Fruit fly (Drosophila melanogaster) whole organism, embryonic: ENCODE results near the gene Ns1.

Experiments
- Antp ChIP-seq: fragments of 200-800 bp; sonication (Bioruptor generic); optimal IDR thresholded peaks from 3 replicates; lab custom pipeline; 2016; ENCODE audit warnings: missing biosample characterization, missing genetic modification characterization
- CG10147 ChIP-seq: fragments of 200-800 bp; sonication (Bioruptor generic); optimal IDR thresholded peaks from 2 replicates; lab custom pipeline; 2019; ENCODE audit warnings: missing biosample characterization, mild to moderate bottlenecking, missing genetic modification characterization, moderate library complexity
- CG10654 ChIP-seq: fragments of 200-800 bp; sonication (Bioruptor generic); optimal IDR thresholded peaks from 2 replicates; lab custom pipeline; 2016; ENCODE audit warnings: missing biosample characterization, missing genetic modification characterization
- CG11247 ChIP-seq: fragments of 200-800 bp; sonication (Bioruptor generic); IDR thresholded peaks from 2 replicates; pipeline ENCODE4 v1.3.6; 2022; ENCODE audit warnings: missing biosample characterization, missing genetic modification characterization
- CG12155 ChIP-seq: fragments of 200-800 bp; sonication (Bioruptor generic); optimal IDR thresholded peaks from 3 replicates; lab custom pipeline; 2016; ENCODE audit warnings: missing biosample characterization, missing genetic modification characterization
- CG12659 ChIP-seq: fragments of 200-800 bp; sonication (Bioruptor generic); optimal IDR thresholded peaks from 3 replicates; lab custom pipeline; 2017; ENCODE audit warnings: mild to moderate bottlenecking, missing biosample characterization, missing genetic modification reagents, missing genetic modification characterization
- CG12769 ChIP-seq: fragments of 200-800 bp; sonication (Bioruptor generic); optimal IDR thresholded peaks from 2 replicates; lab custom pipeline; 2019; ENCODE audit warnings: missing biosample characterization, mild to moderate bottlenecking, missing genetic modification characterization, moderate library complexity
- CG13424 ChIP-seq: fragments of 200-800 bp; sonication (Bioruptor generic); optimal IDR thresholded peaks from 2 replicates; lab custom pipeline; 2019; ENCODE audit warnings: missing biosample characterization, mild to moderate bottlenecking, missing genetic modification characterization, moderate library complexity
- CG15479 ChIP-seq: fragments of 200-800 bp; sonication (Bioruptor generic); optimal IDR thresholded peaks from 3 replicates; lab custom pipeline; 2019; ENCODE audit warnings: missing biosample characterization, mild to moderate bottlenecking, missing genetic modification characterization, moderate library complexity
- CG16813 ChIP-seq: fragments of 200-800 bp; sonication (Bioruptor generic); IDR thresholded peaks from 3 replicates; pipeline ENCODE4 v1.3.6; 2022; ENCODE audit warnings: missing biosample characterization, missing genetic modification characterization; ENCODE audit not compliant: partially characterized antibody
- CG2120 ChIP-seq: fragments of 200-800 bp; sonication (Bioruptor generic); optimal IDR thresholded peaks from 3 replicates; lab custom pipeline; 2016; ENCODE audit warnings: missing biosample characterization, missing genetic modification characterization
- CG2875 ChIP-seq: fragments of 200-800 bp; sonication (Bioruptor generic); optimal IDR thresholded peaks from 2 replicates; lab custom pipeline; 2017; ENCODE audit warnings: missing biosample characterization, mild to moderate bottlenecking, missing genetic modification characterization, missing genetic modification reagents
- CG31224 ChIP-seq: fragments of 200-800 bp; sonication (Bioruptor generic); IDR thresholded peaks from 2 replicates; pipeline ENCODE4 v1.3.6; 2022; ENCODE audit warnings: missing biosample characterization, missing genetic modification characterization
- CG33213 ChIP-seq: fragments of 200-800 bp; sonication (Bioruptor generic); optimal IDR thresholded peaks from 3 replicates; lab custom pipeline; 2016; ENCODE audit warnings: missing biosample characterization, missing genetic modification characterization
- CG3407 ChIP-seq: fragments of 200-800 bp; sonication (Bioruptor generic); optimal IDR thresholded peaks from 2 replicates; lab custom pipeline; 2018; ENCODE audit warnings: missing biosample characterization, mild to moderate bottlenecking, missing genetic modification characterization
- CG4282 ChIP-seq: fragments of 200-800 bp; sonication (Bioruptor generic); optimal IDR thresholded peaks from 2 replicates; lab custom pipeline; 2016; ENCODE audit warnings: missing biosample characterization, missing genetic modification characterization
- CG4404 ChIP-seq: fragments of 200-800 bp; sonication (Bioruptor generic); IDR thresholded peaks from 2 replicates; pipeline ENCODE4 v1.3.6; 2022; ENCODE audit warnings: missing biosample characterization, missing genetic modification characterization
- CG8924 ChIP-seq: fragments of 200-800 bp; optimal IDR thresholded peaks from 3 replicates; lab custom pipeline; 2019; ENCODE audit warnings: missing biosample characterization, mild to moderate bottlenecking, missing genetic modification characterization, moderate library complexity
- CG9437 ChIP-seq: fragments of 200-800 bp; sonication (Bioruptor generic); optimal IDR thresholded peaks from 2 replicates; lab custom pipeline; 2018; ENCODE audit warnings: missing biosample characterization, mild to moderate bottlenecking, missing genetic modification characterization
- CG9797 ChIP-seq: fragments of 200-800 bp; sonication (Bioruptor generic); optimal IDR thresholded peaks from 3 replicates; lab custom pipeline; 2018; ENCODE audit warnings: missing biosample characterization, mild to moderate bottlenecking, missing genetic modification characterization
- CTCF ChIP-seq: fragments of 200-800 bp; sonication (Bioruptor generic); optimal IDR thresholded peaks from 2 replicates; lab custom pipeline; 2017; ENCODE audit warnings: missing biosample characterization, mild to moderate bottlenecking, missing genetic modification characterization, moderate library complexity
- Camta ChIP-seq: fragments of 200-800 bp; sonication (Bioruptor generic); optimal IDR thresholded peaks from 2 replicates; lab custom pipeline; 2016; ENCODE audit warnings: missing biosample characterization, missing genetic modification characterization
- Dad ChIP-seq: fragments of 200-800 bp; sonication (Bioruptor generic); optimal IDR thresholded peaks from 3 replicates; lab custom pipeline; 2016; ENCODE audit warnings: missing biosample characterization, missing genetic modification characterization
- E2f2 ChIP-seq: fragments of 200-800 bp; sonication (Bioruptor generic); IDR thresholded peaks from 2 replicates; pipeline ENCODE4 v1.3.6; 2022; ENCODE audit warnings: missing biosample characterization, missing genetic modification characterization
- ERR ChIP-seq: fragments of 200-800 bp; sonication (Bioruptor generic); optimal IDR thresholded peaks from 2 replicates; lab custom pipeline; 2016; ENCODE audit warnings: missing biosample characterization, missing genetic modification characterization
- Elba2 ChIP-seq: fragments of 200-800 bp; sonication (Bioruptor generic); optimal IDR thresholded peaks from 3 replicates; lab custom pipeline; 2016; ENCODE audit warnings: missing biosample characterization, missing genetic modification characterization
- Hmx ChIP-seq: fragments of 200-800 bp; sonication (Bioruptor generic); optimal IDR thresholded peaks from 2 replicates; lab custom pipeline; 2016; ENCODE audit warnings: missing biosample characterization, missing genetic modification characterization
- Hr78 ChIP-seq, 2 experiments: fragments of 200-800 bp in 1 of 2; fragments of >200 bp in 1 of 2; sonication (Bioruptor generic) in 1 of 2; optimal IDR thresholded peaks; 2 replicates each; lab custom pipeline; 2017 to 2019; ENCODE audit warnings: missing biosample characterization in 2 of 2, missing genetic modification characterization in 2 of 2, mild to moderate bottlenecking in 1 of 2, moderate library complexity in 1 of 2
- NC2β ChIP-seq: fragments of 200-800 bp; sonication (Bioruptor generic); optimal IDR thresholded peaks from 2 replicates; lab custom pipeline; 2016; ENCODE audit warnings: missing biosample characterization, missing genetic modification characterization
- NK7.1 ChIP-seq: fragments of 200-800 bp; sonication (Bioruptor generic); optimal IDR thresholded peaks from 3 replicates; lab custom pipeline; 2016; ENCODE audit warnings: missing biosample characterization, missing genetic modification characterization
- Nf-YB ChIP-seq: fragments of 200-800 bp; sonication (Bioruptor generic); optimal IDR thresholded peaks from 3 replicates; lab custom pipeline; 2019; ENCODE audit warnings: missing biosample characterization, mild to moderate bottlenecking, missing genetic modification characterization, moderate library complexity
- PHDP ChIP-seq: fragments of 200-800 bp; sonication (Bioruptor generic); optimal IDR thresholded peaks from 3 replicates; lab custom pipeline; 2018; ENCODE audit warnings: missing biosample characterization, mild to moderate bottlenecking, missing genetic modification characterization, moderate library complexity
- Rx ChIP-seq: fragments of 200-800 bp; sonication (Bioruptor generic); IDR thresholded peaks from 2 replicates; pipeline ENCODE4 v1.3.6; 2022; ENCODE audit warnings: missing biosample characterization, missing genetic modification characterization
- Taf1 ChIP-seq: fragments of 200-800 bp; sonication (Bioruptor generic); IDR thresholded peaks from 2 replicates; pipeline ENCODE4 v1.3.6; 2022; ENCODE audit warnings: missing biosample characterization, missing genetic modification characterization
- ase ChIP-seq: fragments of 200-800 bp; sonication (Bioruptor generic); IDR thresholded peaks from 3 replicates; pipeline ENCODE4 v1.3.6; 2022; ENCODE audit warnings: missing biosample characterization, missing genetic modification characterization
- az2 ChIP-seq: fragments of 200-800 bp; sonication (Bioruptor generic); optimal IDR thresholded peaks from 3 replicates; lab custom pipeline; 2016; ENCODE audit warnings: missing biosample characterization, missing genetic modification characterization
- chinmo ChIP-seq: fragments of 200-800 bp; sonication (Bioruptor generic); IDR thresholded peaks from 4 replicates; pipeline ENCODE4 v1.3.6; 2022; ENCODE audit warnings: missing biosample characterization, missing genetic modification characterization; ENCODE audit not compliant: partially characterized antibody
- chn ChIP-seq: fragments of 200-800 bp; sonication (Bioruptor generic); optimal IDR thresholded peaks from 2 replicates; lab custom pipeline; 2016; ENCODE audit warnings: missing biosample characterization, missing genetic modification characterization
- exex ChIP-seq: fragments of 200-800 bp; sonication (Bioruptor generic); optimal IDR thresholded peaks from 4 replicates; lab custom pipeline; 2018; ENCODE audit warnings: missing biosample characterization, mild to moderate bottlenecking, missing genetic modification characterization, moderate library complexity
- gsb ChIP-seq: fragments of 200-800 bp; sonication (Bioruptor generic); IDR thresholded peaks from 2 replicates; pipeline ENCODE4 v1.3.6; 2022; ENCODE audit warnings: missing biosample characterization, missing genetic modification characterization
- hth ChIP-seq: fragments of >200 bp; optimal IDR thresholded peaks from 2 replicates; lab custom pipeline; 2017; ENCODE audit warnings: inconsistent platforms
- lmd ChIP-seq: fragments of 200-800 bp; sonication (Bioruptor generic); IDR thresholded peaks from 2 replicates; pipeline ENCODE4 v1.3.6; 2022; ENCODE audit warnings: missing biosample characterization, missing genetic modification characterization
- nom ChIP-seq: fragments of 200-800 bp; sonication (Bioruptor generic); optimal IDR thresholded peaks from 2 replicates; lab custom pipeline; 2017; ENCODE audit warnings: missing biosample characterization, missing genetic modification characterization, mild to moderate bottlenecking, moderate library complexity, missing genetic modification reagents
- pum ChIP-seq: fragments of 200-800 bp; sonication (Bioruptor generic); optimal IDR thresholded peaks from 2 replicates; lab custom pipeline; 2016; ENCODE audit warnings: missing biosample characterization, missing genetic modification characterization
- run ChIP-seq: fragments of 200-800 bp; sonication (Bioruptor generic); optimal IDR thresholded peaks from 3 replicates; lab custom pipeline; 2018; ENCODE audit warnings: missing biosample characterization, mild to moderate bottlenecking, missing genetic modification characterization
- sd ChIP-seq: fragments of 200-800 bp; sonication (Bioruptor generic); optimal IDR thresholded peaks from 3 replicates; lab custom pipeline; 2018; ENCODE audit warnings: missing biosample characterization, mild to moderate bottlenecking, missing genetic modification characterization, moderate library complexity
- sisA ChIP-seq: fragments of 200-800 bp; sonication (Bioruptor generic); IDR thresholded peaks from 2 replicates; pipeline ENCODE4 v1.3.6; 2022; ENCODE audit warnings: missing biosample characterization, missing genetic modification characterization
- sob ChIP-seq: fragments of 200-800 bp; sonication (Bioruptor generic); IDR thresholded peaks from 2 replicates; pipeline ENCODE4 v1.3.6; 2022; ENCODE audit warnings: missing biosample characterization, missing genetic modification characterization
- sqz ChIP-seq: fragments of 200-800 bp; sonication (Bioruptor generic); optimal IDR thresholded peaks from 3 replicates; lab custom pipeline; 2018; ENCODE audit warnings: missing biosample characterization, mild to moderate bottlenecking, missing genetic modification characterization
- vfl ChIP-seq: fragments of 200-800 bp; sonication (Bioruptor generic); optimal IDR thresholded peaks from 2 replicates; lab custom pipeline; 2016; ENCODE audit warnings: missing biosample characterization, missing genetic modification characterization

Gene Ns1

dm6 chr3R:17065018-17065784 is 7.3 kb downstream of the Ns1 start (continued):
- no peak for TF ChIP-seq CG15479 (GFP tag; lab: Kevin White, UChicago)
- TF ChIP-seq Nf-YB (GFP tag; lab: Kevin White, UChicago): peak; percentile 83
- TF ChIP-seq NK7.1 (GFP tag; lab: Kevin White, UChicago): peak; percentile 85
- TF ChIP-seq Hr78 (GFP tag; optimal IDR thresholded peaks at IDR 0.05; lab: Kevin White, UChicago): peak in 1 of 2 experiments; percentile 87
- peak; percentile 96 for TF ChIP-seq Dad (GFP tag; lab: Kevin White, UChicago)
- TF ChIP-seq pum (GFP tag; lab: Kevin White, UChicago): peak; percentile 88
- TF ChIP-seq Camta (GFP tag; lab: Kevin White, UChicago): peak; percentile 89
- peak; percentile 86 for TF ChIP-seq chn (GFP tag; lab: Kevin White, UChicago)
- TF ChIP-seq CG4282: peak; percentile 55
- TF ChIP-seq sqz (GFP tag; lab: Kevin White, UChicago): peak; percentile 93
- TF ChIP-seq ase (GFP tag; lab: Robert Waterston, UW): peak; percentile 81
- peak; percentile 91 for TF ChIP-seq Hmx (GFP tag; lab: Kevin White, UChicago)
- TF ChIP-seq az2: peak; percentile 96
- TF ChIP-seq CG31224 (GFP tag; lab: Robert Waterston, UW): peak; percentile 80
- TF ChIP-seq nom: peak; percentile 93
- TF ChIP-seq gsb (GFP tag; lab: Robert Waterston, UW): peak; percentile 73
- peak; percentile 73 for TF ChIP-seq sd (tag; lab: Kevin White, UChicago)
- peak; percentile 82 for TF ChIP-seq Rx (GFP tag; lab: Robert Waterston, UW)
- TF ChIP-seq CG2120 (GFP tag; lab: Kevin White, UChicago): peak; percentile 98
- TF ChIP-seq CG12155 (GFP tag; lab: Kevin White, UChicago): peak; percentile 91
- TF ChIP-seq CG12659 (GFP tag; lab: Kevin White, UChicago): peak; percentile 95
- peak; percentile 64 for TF ChIP-seq CG11247 (GFP tag; lab: Robert Waterston, UW)
- peak; percentile 34 for TF ChIP-seq CG9797 (GFP tag; lab: Kevin White, UChicago)
- TF ChIP-seq sisA (GFP tag; lab: Robert Waterston, UW): peak; percentile 88
- TF ChIP-seq CG2875 (GFP tag; lab: Kevin White, UChicago): peak; percentile 85
- 0 out of 3 replicates have a peak, but pooled peaks have one; percentile 12 for TF ChIP-seq CG16813 (GFP tag; lab: Robert Waterston, UW)
- TF ChIP-seq CG4404 (GFP tag; lab: Robert Waterston, UW): peak; percentile 66
- peak; percentile 95 for TF ChIP-seq CG13424
- TF ChIP-seq CG10147: peak; percentile 91
- peak; percentile 89 for TF ChIP-seq CG10654 (GFP tag; lab: Kevin White, UChicago)
- TF ChIP-seq sob (GFP tag; lab: Robert Waterston, UW): peak; percentile 83
- TF ChIP-seq CG8924 (tag; lab: Kevin White, UChicago): peak; percentile 97
- TF ChIP-seq Antp (GFP tag; lab: Kevin White, UChicago): peak; percentile 87
- peak; percentile 74 for TF ChIP-seq CG33213 (GFP tag; lab: Kevin White, UChicago)
- peak; percentile 96 for TF ChIP-seq CG12769 (tag; lab: Kevin White, UChicago)
- peak; percentile 65; the same call in 1 of the 2 replicates for TF ChIP-seq Taf1 (GFP tag; lab: Robert Waterston, UW)
- TF ChIP-seq chinmo (GFP tag; lab: Robert Waterston, UW): peak; percentile 98
- peak; percentile 93 for TF ChIP-seq run
- TF ChIP-seq PHDP (tag; lab: Kevin White, UChicago): peak; percentile 97
- TF ChIP-seq lmd (GFP tag; lab: Robert Waterston, UW): peak; percentile 93; the same call in 1 of the 2 replicates
- TF ChIP-seq hth (lab: Kevin White, UChicago): no peak
- peak; percentile 84 for TF ChIP-seq ERR (GFP tag; lab: Kevin White, UChicago)
- peak; percentile 90 for TF ChIP-seq CG9437
- TF ChIP-seq Elba2: no peak
- TF ChIP-seq exex (tag; lab: Kevin White, UChicago): peak; percentile 72
- TF ChIP-seq NC2β (GFP tag; lab: Kevin White, UChicago): peak; percentile 93
- peak; percentile 73; the same call in 1 of the 2 replicates for TF ChIP-seq E2f2 (GFP tag; lab: Robert Waterston, UW)
- TF ChIP-seq vfl (GFP tag; lab: Kevin White, UChicago): peak; percentile 87
- peak; percentile 84 for TF ChIP-seq CG3407 (GFP tag; lab: Kevin White, UChicago)
- TF ChIP-seq CTCF (GFP tag; lab: Kevin White, UChicago): peak; percentile 45
